Fruit fly (Drosophila melanogaster) whole organism, embryonic: ENCODE results near the gene CG10638.
A peak's percentile ranks its signal among the peaks of the same experiment; 100 is the strongest.

ENCODE experiments used
- CG11456 ChIP-seq: fragments of 200-800 bp; sonication (Bioruptor generic); IDR thresholded peaks from 3 replicates; pipeline ENCODE4 v1.3.6; 2022; ENCODE audit warnings: missing biosample characterization, missing genetic modification characterization
- CG11695 ChIP-seq: fragments of 200-800 bp; sonication (Bioruptor generic); IDR thresholded peaks from 3 replicates; pipeline ENCODE4 v1.3.6; 2022; ENCODE audit warnings: missing biosample characterization, missing genetic modification characterization
- CG14014 ChIP-seq: fragments of 200-800 bp; sonication (Bioruptor generic); IDR thresholded peaks from 2 replicates; pipeline ENCODE4 v1.3.6; 2022; ENCODE audit warnings: missing biosample characterization, missing genetic modification characterization
- CG14965 ChIP-seq: fragments of 200-800 bp; sonication (Bioruptor generic); optimal IDR thresholded peaks from 2 replicates; lab custom pipeline; 2016; ENCODE audit warnings: missing biosample characterization, missing genetic modification characterization, borderline replicate concordance
- CG16813 ChIP-seq: fragments of 200-800 bp; sonication (Bioruptor generic); IDR thresholded peaks from 3 replicates; pipeline ENCODE4 v1.3.6; 2022; ENCODE audit warnings: missing biosample characterization, missing genetic modification characterization; ENCODE audit not compliant: partially characterized antibody
- CG16863 ChIP-seq: fragments of 200-800 bp; sonication (Bioruptor generic); optimal IDR thresholded peaks from 3 replicates; lab custom pipeline; 2016; ENCODE audit warnings: missing biosample characterization, missing genetic modification characterization
- CG17328 ChIP-seq: fragments of 200-800 bp; sonication (Bioruptor generic); IDR thresholded peaks from 2 replicates; pipeline ENCODE4 v1.3.6; 2022; ENCODE audit warnings: missing biosample characterization, missing genetic modification characterization
- CG18764 ChIP-seq: fragments of 200-800 bp; sonication (Bioruptor generic); optimal IDR thresholded peaks from 3 replicates; lab custom pipeline; 2016; ENCODE audit warnings: missing biosample characterization, missing genetic modification characterization
- CG30403 ChIP-seq: fragments of 200-800 bp; sonication (Bioruptor generic); optimal IDR thresholded peaks from 3 replicates; lab custom pipeline; 2016; ENCODE audit warnings: missing biosample characterization, missing genetic modification characterization
- CG30431 ChIP-seq: fragments of 200-800 bp; sonication (Bioruptor generic); optimal IDR thresholded peaks from 2 replicates; lab custom pipeline; 2017; ENCODE audit warnings: missing biosample characterization, missing genetic modification characterization
- CG3726 ChIP-seq: fragments of 200-800 bp; sonication (Bioruptor generic); IDR thresholded peaks from 3 replicates; pipeline ENCODE4, ENCODE4 v1.3.6; 2022; ENCODE audit warnings: missing biosample characterization, missing genetic modification characterization
- CG3995 ChIP-seq: fragments of 200-800 bp; sonication (Bioruptor generic); optimal IDR thresholded peaks from 3 replicates; lab custom pipeline; 2016; ENCODE audit warnings: missing biosample characterization, missing genetic modification characterization
- CG6175 ChIP-seq: fragments of 200-800 bp; sonication (Bioruptor generic); IDR thresholded peaks from 3 replicates; pipeline ENCODE4 v1.3.6; 2022; ENCODE audit warnings: missing biosample characterization, missing genetic modification characterization
- CG7745 ChIP-seq: fragments of 200-800 bp; sonication (Bioruptor generic); optimal IDR thresholded peaks from 2 replicates; lab custom pipeline; 2018; ENCODE audit warnings: missing biosample characterization, mild to moderate bottlenecking, missing genetic modification characterization, moderate library complexity
- CG8290 ChIP-seq, 3 experiments: fragments of 200-800 bp; sonication (Bioruptor generic); optimal IDR thresholded peaks; 2 replicates each; lab custom pipeline; 2016 to 2019; ENCODE audit warnings: missing biosample characterization in 3 of 3, missing genetic modification characterization in 3 of 3, mild to moderate bottlenecking in 2 of 3, moderate library complexity in 1 of 3
- CTCF ChIP-seq: fragments of 200-800 bp; sonication (Bioruptor generic); optimal IDR thresholded peaks from 2 replicates; lab custom pipeline; 2017; ENCODE audit warnings: missing biosample characterization, mild to moderate bottlenecking, missing genetic modification characterization, moderate library complexity
- Camta ChIP-seq: fragments of 200-800 bp; sonication (Bioruptor generic); optimal IDR thresholded peaks from 2 replicates; lab custom pipeline; 2016; ENCODE audit warnings: missing biosample characterization, missing genetic modification characterization
- CoRest ChIP-seq: fragments of 200-800 bp; sonication (Bioruptor generic); optimal IDR thresholded peaks from 3 replicates; lab custom pipeline; 2018; ENCODE audit warnings: missing biosample characterization, mild to moderate bottlenecking, missing genetic modification characterization, moderate library complexity
- D ChIP-seq, 2 experiments: fragments of 200-800 bp in 1 of 2; fragments of >200 bp in 1 of 2; sonication (Bioruptor generic) in 1 of 2; optimal IDR thresholded peaks; 2 replicates in 1 of 2; 3 replicates in 1 of 2; lab custom pipeline; 2017; ENCODE audit warnings: mild to moderate bottlenecking in 1 of 2, missing biosample characterization in 1 of 2, missing genetic modification characterization in 1 of 2, missing genetic modification reagents in 1 of 2
- HLHmδ ChIP-seq: fragments of 200-800 bp; sonication (Bioruptor generic); optimal IDR thresholded peaks from 2 replicates; lab custom pipeline; 2018; ENCODE audit warnings: missing biosample characterization, mild to moderate bottlenecking, missing genetic modification characterization, moderate library complexity
- Hey ChIP-seq: fragments of 200-800 bp; sonication (Bioruptor generic); optimal IDR thresholded peaks from 3 replicates; lab custom pipeline; 2018; ENCODE audit warnings: missing biosample characterization, mild to moderate bottlenecking, missing genetic modification characterization
- Lhr ChIP-seq: fragments of 200-800 bp; sonication (Bioruptor generic); optimal IDR thresholded peaks from 3 replicates; lab custom pipeline; 2017; ENCODE audit warnings: mild to moderate bottlenecking, missing biosample characterization, missing genetic modification reagents, missing genetic modification characterization
- Lim3 ChIP-seq: fragments of 200-800 bp; sonication (Bioruptor generic); IDR thresholded peaks from 2 replicates; pipeline ENCODE4 v1.3.6; 2022; ENCODE audit warnings: missing biosample characterization, missing genetic modification characterization
- Med ChIP-seq: fragments of 200-800 bp; sonication (Bioruptor generic); peaks from one replicate; lab custom pipeline; 2016; ENCODE audit warnings: missing biosample characterization, missing genetic modification characterization, mild to moderate bottlenecking, inconsistent platforms, moderate library complexity
- Nf-YC ChIP-seq: fragments of 200-800 bp; optimal IDR thresholded peaks from 3 replicates; lab custom pipeline; 2019; ENCODE audit warnings: missing biosample characterization, mild to moderate bottlenecking, missing genetic modification characterization, moderate library complexity
- Rfx ChIP-seq: fragments of 200-800 bp; sonication (Bioruptor generic); IDR thresholded peaks from 2 replicates; pipeline ENCODE4 v1.3.6; 2022; ENCODE audit warnings: missing biosample characterization, missing genetic modification characterization
- ci ChIP-seq: fragments of 200-800 bp; sonication (Bioruptor generic); IDR thresholded peaks from 3 replicates; pipeline ENCODE4 v1.3.6; 2022; ENCODE audit warnings: missing biosample characterization, missing genetic modification characterization
- crol ChIP-seq: fragments of 200-800 bp; sonication (Bioruptor generic); IDR thresholded peaks from 2 replicates; pipeline ENCODE4 v1.3.6; 2022; ENCODE audit warnings: missing biosample characterization, missing genetic modification characterization
- dmrt11E ChIP-seq: fragments of 200-800 bp; sonication (Bioruptor generic); optimal IDR thresholded peaks from 3 replicates; lab custom pipeline; 2018; ENCODE audit warnings: missing biosample characterization, mild to moderate bottlenecking, missing genetic modification characterization, moderate library complexity
- ewg ChIP-seq: fragments of 200-800 bp; sonication (Bioruptor generic); optimal IDR thresholded peaks from 3 replicates; lab custom pipeline; 2017; ENCODE audit warnings: mild to moderate bottlenecking, missing biosample characterization, missing genetic modification reagents, missing genetic modification characterization
- grn ChIP-seq: fragments of 200-800 bp; sonication (Bioruptor generic); optimal IDR thresholded peaks from 3 replicates; lab custom pipeline; 2017; ENCODE audit warnings: missing biosample characterization, missing genetic modification characterization
- hb ChIP-seq: fragments of 200-800 bp; sonication (Bioruptor generic); IDR thresholded peaks from 3 replicates; pipeline ENCODE4 v1.3.6; 2022; ENCODE audit warnings: missing biosample characterization, missing genetic modification characterization; ENCODE audit not compliant: partially characterized antibody
- her ChIP-seq: fragments of 200-800 bp; sonication (Bioruptor generic); optimal IDR thresholded peaks from 2 replicates; lab custom pipeline; 2016; ENCODE audit warnings: missing biosample characterization, missing genetic modification characterization
- hkb ChIP-seq, 2 experiments: fragments of 200-800 bp in 1 of 2; fragments of >200 bp in 1 of 2; sonication (Bioruptor generic) in 1 of 2; IDR thresholded peaks in 1 of 2; optimal IDR thresholded peaks in 1 of 2; 2 replicates each; pipeline versions ENCODE4 v1.3.6 to Lab custom; 2017 to 2022; ENCODE audit warnings: missing biosample characterization in 1 of 2, missing genetic modification characterization in 1 of 2
- lov ChIP-seq, 2 experiments: fragments of 200-800 bp in 1 of 2; fragments of >200 bp in 1 of 2; sonication (Bioruptor generic) in 1 of 2; IDR thresholded peaks in 1 of 2; optimal IDR thresholded peaks in 1 of 2; 2 replicates in 1 of 2; 3 replicates in 1 of 2; pipeline versions ENCODE4 v1.3.6 to Lab custom; 2017 to 2022; ENCODE audit warnings: missing biosample characterization in 1 of 2, missing genetic modification characterization in 1 of 2
- mirr ChIP-seq: fragments of 200-800 bp; sonication (Bioruptor generic); optimal IDR thresholded peaks from 3 replicates; lab custom pipeline; 2018; ENCODE audit warnings: missing biosample characterization, mild to moderate bottlenecking, missing genetic modification characterization
- org-1 ChIP-seq: fragments of 200-800 bp; sonication (Bioruptor generic); optimal IDR thresholded peaks from 2 replicates; lab custom pipeline; 2017; ENCODE audit warnings: missing biosample characterization, missing genetic modification characterization
- row ChIP-seq: fragments of 200-800 bp; sonication (Bioruptor generic); IDR thresholded peaks from 3 replicates; pipeline ENCODE4 v1.3.6; 2022; ENCODE audit warnings: missing biosample characterization, missing genetic modification characterization
- sens ChIP-seq: fragments of 200-800 bp; sonication (Bioruptor generic); peaks from one replicate; lab custom pipeline; 2016; ENCODE audit warnings: missing biosample characterization, missing genetic modification characterization
- sob ChIP-seq: fragments of 200-800 bp; sonication (Bioruptor generic); IDR thresholded peaks from 2 replicates; pipeline ENCODE4 v1.3.6; 2022; ENCODE audit warnings: missing biosample characterization, missing genetic modification characterization
- stwl ChIP-seq: fragments of 200-800 bp; sonication (Bioruptor generic); optimal IDR thresholded peaks from 3 replicates; lab custom pipeline; 2018; ENCODE audit warnings: missing biosample characterization, mild to moderate bottlenecking, missing genetic modification characterization, moderate library complexity
- vfl ChIP-seq: fragments of 200-800 bp; sonication (Bioruptor generic); optimal IDR thresholded peaks from 2 replicates; lab custom pipeline; 2016; ENCODE audit warnings: missing biosample characterization, missing genetic modification characterization
- vnd ChIP-seq: fragments of 200-800 bp; sonication (Bioruptor generic); IDR thresholded peaks from 3 replicates; pipeline ENCODE4 v1.3.6; 2022; ENCODE audit warnings: missing biosample characterization, missing genetic modification characterization; ENCODE audit not compliant: partially characterized antibody
- z ChIP-seq: fragments of 200-800 bp; sonication (Bioruptor generic); IDR thresholded peaks from 3 replicates; pipeline ENCODE4 v1.3.6; 2022; ENCODE audit warnings: missing biosample characterization, missing genetic modification characterization

Gene CG10638

dm6 chr3L:12506963-12507552, 5.9 kb upstream of the CG10638 start (continued):
- TF ChIP-seq vnd (GFP tag; lab: Robert Waterston, UW) = 0 out of 3 replicates have a peak, but pooled peaks have one; percentile 16
- TF ChIP-seq org-1 (GFP tag; lab: Kevin White, UChicago) = no peak
- TF ChIP-seq CG14014 (GFP tag; lab: Robert Waterston, UW) = no peak
- TF ChIP-seq Rfx (GFP tag; lab: Robert Waterston, UW) = peak; percentile 46; the same call in 1 of the 2 replicates
- no peak for TF ChIP-seq hkb (optimal IDR thresholded peaks at IDR 0.05; lab: Kevin White, UChicago)
- 0 out of 2 replicates have a peak, but pooled peaks have one; percentile 23 for TF ChIP-seq hkb (GFP tag; IDR thresholded peaks at IDR 0.05; lab: Robert Waterston, UW)
- peak; percentile 11; the same call in 1 of the 2 replicates for TF ChIP-seq crol
- TF ChIP-seq sob (GFP tag; lab: Robert Waterston, UW) = no peak
- TF ChIP-seq Med = peak; percentile 31
- TF ChIP-seq CG14965 = no peak
- TF ChIP-seq her (GFP tag; lab: Kevin White, UChicago) = peak; percentile 62
- peak; percentile 71 for TF ChIP-seq ewg
- TF ChIP-seq vfl (GFP tag; lab: Kevin White, UChicago) = no peak
- no peak for TF ChIP-seq CG7745
- TF ChIP-seq Nf-YC = no peak
- TF ChIP-seq CG16863 (GFP tag; lab: Kevin White, UChicago) = no peak
- TF ChIP-seq Lim3 (GFP tag; lab: Robert Waterston, UW) = no peak
- TF ChIP-seq CG16813 = 0 out of 3 replicates have a peak, but pooled peaks have one; percentile 21
- peak; percentile 76; the same call in 2 of the 3 replicates for TF ChIP-seq CG6175 (GFP tag; lab: Robert Waterston, UW)
- peak; percentile 69 for TF ChIP-seq Hey (tag; lab: Kevin White, UChicago)
- no peak for TF ChIP-seq dmrt11E
- no peak for TF ChIP-seq Camta (GFP tag; lab: Kevin White, UChicago)
- TF ChIP-seq Lhr = no peak
- peak; percentile 42; the same call in 2 of the 3 replicates for TF ChIP-seq z (GFP tag; lab: Robert Waterston, UW)
- TF ChIP-seq grn = peak; percentile 95
- peak; percentile 9 for TF ChIP-seq mirr (GFP tag; lab: Kevin White, UChicago)
- TF ChIP-seq sens (GFP tag; lab: Kevin White, UChicago) = peak; percentile 68
- TF ChIP-seq CG30431 (GFP tag; lab: Kevin White, UChicago) = no peak
- no peak for TF ChIP-seq CG8290 (GFP tag; optimal IDR thresholded peaks at IDR 0.05; lab: Kevin White, UChicago)
- no peak for TF ChIP-seq CG8290 (tag; optimal IDR thresholded peaks at IDR 0.05; lab: Kevin White, UChicago)
- TF ChIP-seq CG17328 (GFP tag; lab: Robert Waterston, UW) = no peak
- TF ChIP-seq CoRest (tag; lab: Kevin White, UChicago) = no peak
- peak; percentile 30; the same call in 1 of the 3 replicates for TF ChIP-seq row (GFP tag; lab: Robert Waterston, UW)
- peak; percentile 55; the same call in 2 of the 3 replicates for TF ChIP-seq ci (GFP tag; lab: Robert Waterston, UW)
- TF ChIP-seq hb (GFP tag; lab: Robert Waterston, UW) = no peak
- TF ChIP-seq CTCF = no peak
- no peak for TF ChIP-seq CG18764 (GFP tag; lab: Kevin White, UChicago)
- TF ChIP-seq lov (optimal IDR thresholded peaks at IDR 0.05; lab: Kevin White, UChicago) = no peak
- TF ChIP-seq lov (GFP tag; IDR thresholded peaks at IDR 0.05; lab: Robert Waterston, UW) = no peak
- TF ChIP-seq CG11456 (GFP tag; lab: Robert Waterston, UW) = no peak
- peak; percentile 52 for TF ChIP-seq CG3995 (GFP tag; lab: Kevin White, UChicago)
- no peak for TF ChIP-seq CG3726 (GFP tag; lab: Robert Waterston, UW)
- TF ChIP-seq D (optimal IDR thresholded peaks at IDR 0.05; lab: Kevin White, UChicago) = no peak
- TF ChIP-seq D (GFP tag; optimal IDR thresholded peaks at IDR 0.05; lab: Kevin White, UChicago) = no peak
- no peak for TF ChIP-seq CG11695 (GFP tag; lab: Robert Waterston, UW)
- TF ChIP-seq CG30403 (GFP tag; lab: Kevin White, UChicago) = no peak
- peak; percentile 14 for TF ChIP-seq HLHmδ (GFP tag; lab: Kevin White, UChicago)
- TF ChIP-seq stwl (tag; lab: Kevin White, UChicago) = no peak
- TF ChIP-seq, all 482 proteins: peak for 23
